Fruit fly (Drosophila melanogaster) whole organism, embryonic: ENCODE results near the gene msb1l.

Experiments used
- CG10209 ChIP-seq: fragments of 200-800 bp; sonication (Bioruptor generic); optimal IDR thresholded peaks from 3 replicates; lab custom pipeline; 2017; ENCODE audit warnings: missing biosample characterization, mild to moderate bottlenecking, missing genetic modification characterization, missing genetic modification reagents
- CG10366 ChIP-seq: fragments of 200-800 bp; sonication (Bioruptor generic); IDR thresholded peaks from 2 replicates; pipeline ENCODE4 v1.3.6; 2022; ENCODE audit warnings: missing biosample characterization, missing genetic modification characterization
- CG13775 ChIP-seq: fragments of 200-800 bp; sonication (Bioruptor generic); optimal IDR thresholded peaks from 3 replicates; lab custom pipeline; 2017; ENCODE audit warnings: missing biosample characterization, mild to moderate bottlenecking, missing genetic modification characterization
- CG15011 ChIP-seq: fragments of 200-800 bp; sonication (Bioruptor generic); optimal IDR thresholded peaks from 3 replicates; lab custom pipeline; 2018; ENCODE audit warnings: missing biosample characterization, mild to moderate bottlenecking, missing genetic modification characterization
- CG15073 ChIP-seq: fragments of 200-800 bp; sonication (Bioruptor generic); optimal IDR thresholded peaks from 2 replicates; lab custom pipeline; 2016; ENCODE audit warnings: missing biosample characterization, missing genetic modification characterization
- CG17359 ChIP-seq: fragments of 200-800 bp; sonication (Bioruptor generic); optimal IDR thresholded peaks from 3 replicates; lab custom pipeline; 2018; ENCODE audit warnings: missing biosample characterization, mild to moderate bottlenecking, missing genetic modification characterization, moderate library complexity
- CG2678 ChIP-seq: fragments of 200-800 bp; sonication (Bioruptor generic); optimal IDR thresholded peaks from 3 replicates; lab custom pipeline; 2019; ENCODE audit warnings: missing biosample characterization, mild to moderate bottlenecking, missing genetic modification characterization, moderate library complexity
- CG33213 ChIP-seq: fragments of 200-800 bp; sonication (Bioruptor generic); optimal IDR thresholded peaks from 3 replicates; lab custom pipeline; 2016; ENCODE audit warnings: missing biosample characterization, missing genetic modification characterization
- CG34422 ChIP-seq: fragments of 200-800 bp; sonication (Bioruptor generic); IDR thresholded peaks from 3 replicates; pipeline ENCODE4 v1.3.6; 2022; ENCODE audit warnings: missing biosample characterization, missing genetic modification characterization
- CG3726 ChIP-seq: fragments of 200-800 bp; sonication (Bioruptor generic); IDR thresholded peaks from 3 replicates; pipeline ENCODE4, ENCODE4 v1.3.6; 2022; ENCODE audit warnings: missing biosample characterization, missing genetic modification characterization
- CG4328 ChIP-seq: fragments of 200-800 bp; sonication (Bioruptor generic); optimal IDR thresholded peaks from 3 replicates; lab custom pipeline; 2017; ENCODE audit warnings: missing biosample characterization, missing genetic modification reagents, missing genetic modification characterization
- CG4617 ChIP-seq: fragments of 200-800 bp; sonication (Bioruptor generic); optimal IDR thresholded peaks from 3 replicates; lab custom pipeline; 2016; ENCODE audit warnings: missing biosample characterization, missing genetic modification characterization, borderline replicate concordance
- CG6689 ChIP-seq: fragments of 200-800 bp; sonication (Bioruptor generic); IDR thresholded peaks from 2 replicates; pipeline ENCODE4 v1.3.6; 2022; ENCODE audit warnings: missing biosample characterization, missing genetic modification characterization
- CG8290 ChIP-seq, 3 experiments: fragments of 200-800 bp; sonication (Bioruptor generic); optimal IDR thresholded peaks; 2 replicates each; lab custom pipeline; 2016 to 2019; ENCODE audit warnings: missing biosample characterization in 3 of 3, missing genetic modification characterization in 3 of 3, mild to moderate bottlenecking in 2 of 3, moderate library complexity in 1 of 3
- CG9609 ChIP-seq: fragments of 200-800 bp; sonication (Bioruptor generic); optimal IDR thresholded peaks from 3 replicates; lab custom pipeline; 2016; ENCODE audit warnings: missing biosample characterization, missing genetic modification characterization
- D ChIP-seq, 2 experiments: fragments of 200-800 bp in 1 of 2; fragments of >200 bp in 1 of 2; sonication (Bioruptor generic) in 1 of 2; optimal IDR thresholded peaks; 2 replicates in 1 of 2; 3 replicates in 1 of 2; lab custom pipeline; 2017; ENCODE audit warnings: mild to moderate bottlenecking in 1 of 2, missing biosample characterization in 1 of 2, missing genetic modification characterization in 1 of 2, missing genetic modification reagents in 1 of 2
- Dip2 ChIP-seq: fragments of 200-800 bp; sonication (Bioruptor generic); IDR thresholded peaks from 2 replicates; pipeline ENCODE4 v1.3.6; 2022; ENCODE audit warnings: missing biosample characterization, missing genetic modification characterization
- Drgx ChIP-seq: fragments of 200-800 bp; sonication (Bioruptor generic); IDR thresholded peaks from 2 replicates; pipeline ENCODE4 v1.3.6; 2022; ENCODE audit warnings: missing biosample characterization, missing genetic modification characterization
- Gug ChIP-seq: fragments of 200-800 bp; sonication (Bioruptor generic); IDR thresholded peaks from 4 replicates; pipeline ENCODE4 v1.3.6; 2022; ENCODE audit warnings: missing biosample characterization, missing genetic modification characterization
- Mad ChIP-seq: fragments of 200-800 bp; sonication (Bioruptor generic); optimal IDR thresholded peaks from 2 replicates; lab custom pipeline; 2016; ENCODE audit warnings: missing biosample characterization, missing genetic modification characterization
- Med ChIP-seq: fragments of 200-800 bp; sonication (Bioruptor generic); peaks from one replicate; lab custom pipeline; 2016; ENCODE audit warnings: missing biosample characterization, missing genetic modification characterization, mild to moderate bottlenecking, inconsistent platforms, moderate library complexity
- Nf-YB ChIP-seq: fragments of 200-800 bp; sonication (Bioruptor generic); optimal IDR thresholded peaks from 3 replicates; lab custom pipeline; 2019; ENCODE audit warnings: missing biosample characterization, mild to moderate bottlenecking, missing genetic modification characterization, moderate library complexity
- PHDP ChIP-seq: fragments of 200-800 bp; sonication (Bioruptor generic); optimal IDR thresholded peaks from 3 replicates; lab custom pipeline; 2018; ENCODE audit warnings: missing biosample characterization, mild to moderate bottlenecking, missing genetic modification characterization, moderate library complexity
- Vsx1 ChIP-seq: fragments of 200-800 bp; sonication (Bioruptor generic); optimal IDR thresholded peaks from 2 replicates; lab custom pipeline; 2017; ENCODE audit warnings: missing biosample characterization, mild to moderate bottlenecking, missing genetic modification characterization, missing genetic modification reagents
- cas ChIP-seq: fragments of 200-800 bp; sonication (Bioruptor generic); IDR thresholded peaks from 2 replicates; pipeline ENCODE4 v1.3.6; 2022; ENCODE audit warnings: missing biosample characterization, missing genetic modification characterization
- cg ChIP-seq: fragments of 200-800 bp; sonication (Bioruptor generic); optimal IDR thresholded peaks from 3 replicates; lab custom pipeline; 2019; ENCODE audit warnings: missing biosample characterization, mild to moderate bottlenecking, missing genetic modification characterization, moderate library complexity
- chif ChIP-seq, 2 experiments: fragments of 200-800 bp; sonication (Bioruptor generic); optimal IDR thresholded peaks; 3 replicates each; lab custom pipeline; 2016; ENCODE audit warnings: missing biosample characterization in 2 of 2, missing genetic modification characterization in 2 of 2
- chinmo ChIP-seq: fragments of 200-800 bp; sonication (Bioruptor generic); IDR thresholded peaks from 4 replicates; pipeline ENCODE4 v1.3.6; 2022; ENCODE audit warnings: missing biosample characterization, missing genetic modification characterization; ENCODE audit not compliant: partially characterized antibody
- chn ChIP-seq: fragments of 200-800 bp; sonication (Bioruptor generic); optimal IDR thresholded peaks from 2 replicates; lab custom pipeline; 2016; ENCODE audit warnings: missing biosample characterization, missing genetic modification characterization
- dan ChIP-seq: fragments of 200-800 bp; sonication (Bioruptor generic); IDR thresholded peaks from 2 replicates; pipeline ENCODE4 v1.3.6; 2022; ENCODE audit warnings: missing biosample characterization, missing genetic modification characterization
- dmrt99B ChIP-seq: fragments of 200-800 bp; sonication (Bioruptor generic); optimal IDR thresholded peaks from 2 replicates; lab custom pipeline; 2018; ENCODE audit warnings: missing biosample characterization, mild to moderate bottlenecking, missing genetic modification characterization, moderate library complexity
- en ChIP-seq: fragments of 200-800 bp; sonication (Bioruptor generic); optimal IDR thresholded peaks from 2 replicates; lab custom pipeline; 2016; ENCODE audit warnings: missing biosample characterization, missing genetic modification characterization
- grau ChIP-seq: fragments of 200-800 bp; optimal IDR thresholded peaks from 3 replicates; lab custom pipeline; 2019; ENCODE audit warnings: missing biosample characterization, mild to moderate bottlenecking, missing genetic modification characterization, moderate library complexity
- gro ChIP-seq: fragments of 200-800 bp; sonication (Bioruptor generic); optimal IDR thresholded peaks from 2 replicates; lab custom pipeline; 2016; ENCODE audit warnings: missing biosample characterization, missing genetic modification characterization
- gsb-n ChIP-seq: fragments of 200-800 bp; sonication (Bioruptor generic); optimal IDR thresholded peaks from 3 replicates; lab custom pipeline; 2018; ENCODE audit warnings: missing biosample characterization, mild to moderate bottlenecking, missing genetic modification characterization
- hkb ChIP-seq, 2 experiments: fragments of 200-800 bp in 1 of 2; fragments of >200 bp in 1 of 2; sonication (Bioruptor generic) in 1 of 2; IDR thresholded peaks in 1 of 2; optimal IDR thresholded peaks in 1 of 2; 2 replicates each; pipeline versions ENCODE4 v1.3.6 to Lab custom; 2017 to 2022; ENCODE audit warnings: missing biosample characterization in 1 of 2, missing genetic modification characterization in 1 of 2
- kni ChIP-seq: fragments of 200-800 bp; sonication (Bioruptor generic); optimal IDR thresholded peaks from 3 replicates; lab custom pipeline; 2017; ENCODE audit warnings: mild to moderate bottlenecking, missing biosample characterization, missing genetic modification reagents, missing genetic modification characterization
- lab ChIP-seq: fragments of 200-800 bp; sonication (Bioruptor generic); optimal IDR thresholded peaks from 3 replicates; lab custom pipeline; 2017; ENCODE audit warnings: missing biosample characterization, missing genetic modification characterization, mild to moderate bottlenecking, moderate library complexity, missing genetic modification reagents
- mld ChIP-seq: fragments of 200-800 bp; sonication (Bioruptor generic); IDR thresholded peaks from 3 replicates; pipeline ENCODE4 v1.3.6; 2022; ENCODE audit warnings: missing biosample characterization, missing genetic modification characterization; ENCODE audit not compliant: partially characterized antibody
- nau ChIP-seq: fragments of 200-800 bp; sonication (Bioruptor generic); optimal IDR thresholded peaks from 3 replicates; lab custom pipeline; 2017; ENCODE audit warnings: missing biosample characterization, mild to moderate bottlenecking, missing genetic modification characterization, missing genetic modification reagents
- oc ChIP-seq: fragments of 200-800 bp; sonication (Bioruptor generic); optimal IDR thresholded peaks from 2 replicates; lab custom pipeline; 2018; ENCODE audit warnings: missing biosample characterization, mild to moderate bottlenecking, missing genetic modification characterization, moderate library complexity
- pfk ChIP-seq: fragments of 200-800 bp; sonication (Bioruptor generic); optimal IDR thresholded peaks from 2 replicates; lab custom pipeline; 2018; ENCODE audit warnings: missing biosample characterization, mild to moderate bottlenecking, missing genetic modification characterization, moderate library complexity
- sens ChIP-seq: fragments of 200-800 bp; sonication (Bioruptor generic); peaks from one replicate; lab custom pipeline; 2016; ENCODE audit warnings: missing biosample characterization, missing genetic modification characterization
- sima ChIP-seq: fragments of 200-800 bp; sonication (Bioruptor generic); optimal IDR thresholded peaks from 2 replicates; lab custom pipeline; 2016; ENCODE audit warnings: missing biosample characterization, missing genetic modification characterization
- slbo ChIP-seq: fragments of 200-800 bp; sonication (Bioruptor generic); IDR thresholded peaks from 2 replicates; pipeline ENCODE4 v1.3.6; 2022; ENCODE audit warnings: missing biosample characterization, missing genetic modification characterization
- tll ChIP-seq, 2 experiments: fragments of 200-800 bp in 1 of 2; fragments of >200 bp in 1 of 2; sonication (Bioruptor generic) in 1 of 2; optimal IDR thresholded peaks; 2 replicates each; lab custom pipeline; 2017 to 2019; ENCODE audit warnings: missing biosample characterization in 2 of 2, missing genetic modification characterization in 2 of 2, mild to moderate bottlenecking in 1 of 2, moderate library complexity in 1 of 2
- vnd ChIP-seq: fragments of 200-800 bp; sonication (Bioruptor generic); IDR thresholded peaks from 3 replicates; pipeline ENCODE4 v1.3.6; 2022; ENCODE audit warnings: missing biosample characterization, missing genetic modification characterization; ENCODE audit not compliant: partially characterized antibody
- vvl ChIP-seq: fragments of 200-800 bp; sonication (Bioruptor generic); IDR thresholded peaks from 2 replicates; pipeline ENCODE4 v1.3.6; 2022; ENCODE audit warnings: missing biosample characterization, missing genetic modification characterization
- zfh1 ChIP-seq: fragments of 200-800 bp; sonication (Bioruptor generic); IDR thresholded peaks from 3 replicates; pipeline ENCODE4 v1.3.6; 2022; ENCODE audit warnings: missing biosample characterization, missing genetic modification characterization

msb1l gene

DNA sequence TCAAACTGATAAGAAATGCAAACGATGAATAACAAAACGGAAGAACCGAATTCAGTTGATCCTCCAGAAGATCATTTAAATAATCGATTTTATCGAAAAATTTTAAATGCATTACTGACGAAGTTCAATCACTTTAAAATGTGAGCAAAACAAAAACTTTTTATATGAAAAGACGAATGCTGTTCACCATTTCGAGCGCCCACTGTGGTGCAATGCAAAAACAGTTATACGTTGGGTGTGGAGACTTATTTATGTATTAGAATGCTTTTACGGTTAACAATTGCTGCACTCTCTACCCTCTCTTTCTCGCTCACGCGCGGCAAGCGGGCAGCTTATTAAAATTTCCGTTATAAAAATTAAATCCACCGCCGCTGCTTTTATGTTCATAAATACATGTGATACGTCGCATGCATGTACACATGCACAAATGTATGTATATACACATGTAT is 6.7 kb upstream of the msb1l start (continued):
- TF ChIP-seq D (optimal IDR thresholded peaks at IDR 0.05; lab: Kevin White, UChicago) (no peak), D (GFP tag; optimal IDR thresholded peaks at IDR 0.05; lab: Kevin White, UChicago) (peak; percentile 7), vvl (GFP tag; lab: Robert Waterston, UW) (peak; percentile 27; the same call in 1 of the 2 replicates), chn (GFP tag; lab: Kevin White, UChicago) (no peak), CG15011 (GFP tag; lab: Kevin White, UChicago) (no peak), oc (tag; lab: Kevin White, UChicago) (peak; percentile 47), gsb-n (tag; lab: Kevin White, UChicago) (peak; percentile 21), hkb (optimal IDR thresholded peaks at IDR 0.05; lab: Kevin White, UChicago) (no peak), hkb (GFP tag; IDR thresholded peaks at IDR 0.05; lab: Robert Waterston, UW) (0 out of 2 replicates have a peak, but pooled peaks have one; percentile 10), sens (GFP tag; lab: Kevin White, UChicago) (peak; percentile 46), Vsx1 (GFP tag; lab: Kevin White, UChicago) (peak; percentile 37), dan (GFP tag; lab: Robert Waterston, UW) (no peak), CG33213 (no peak), chif (GFP tag; optimal IDR thresholded peaks at IDR 0.05; lab: Kevin White, UChicago) (no peak), CG4617 (GFP tag; lab: Kevin White, UChicago) (no peak), slbo (GFP tag; lab: Robert Waterston, UW) (no peak), CG9609 (GFP tag; lab: Kevin White, UChicago) (no peak), gro (GFP tag; lab: Kevin White, UChicago) (no peak), mld (no peak), dmrt99B (tag; lab: Kevin White, UChicago) (no peak), sima (GFP tag; lab: Kevin White, UChicago) (no peak), CG10366 (GFP tag; lab: Robert Waterston, UW) (no peak), CG17359 (tag; lab: Kevin White, UChicago) (peak; percentile 22), Drgx (0 out of 2 replicates have a peak, but pooled peaks have one; percentile 34), cas (GFP tag; lab: Robert Waterston, UW) (no peak), lab (no peak), cg (peak; percentile 53), PHDP (tag; lab: Kevin White, UChicago) (no peak), en (GFP tag; lab: Kevin White, UChicago) (no peak), CG6689 (no peak), CG34422 (GFP tag; lab: Robert Waterston, UW) (no peak), CG3726 (GFP tag; lab: Robert Waterston, UW) (no peak), nau (GFP tag; lab: Kevin White, UChicago) (no peak), CG8290 (GFP tag; optimal IDR thresholded peaks at IDR 0.05; lab: Kevin White, UChicago) (no peak), CG8290 (tag; optimal IDR thresholded peaks at IDR 0.05; lab: Kevin White, UChicago) (no peak), Gug (GFP tag; lab: Robert Waterston, UW) (no peak), zfh1 (GFP tag; lab: Robert Waterston, UW) (no peak), kni (GFP tag; lab: Kevin White, UChicago) (peak; percentile 36), tll (GFP tag; optimal IDR thresholded peaks at IDR 0.05; lab: Kevin White, UChicago) (no peak), Dip2 (GFP tag; lab: Robert Waterston, UW) (no peak), Mad (no peak), Med (peak; percentile 81), Nf-YB (no peak), CG4328 (GFP tag; lab: Kevin White, UChicago) (no peak), CG2678 (tag; lab: Kevin White, UChicago) (no peak), CG15073 (GFP tag; lab: Kevin White, UChicago) (no peak), vnd (GFP tag; lab: Robert Waterston, UW) (no peak), grau (tag; lab: Kevin White, UChicago) (peak; percentile 74), CG10209 (no peak), pfk (GFP tag; lab: Kevin White, UChicago) (no peak), CG13775 (GFP tag; lab: Kevin White, UChicago) (no peak), chinmo (GFP tag; lab: Robert Waterston, UW) (no peak)
